3 worm cellular contexts compared by ENCODE assay signal in genomic region chrV:20005724-20006132, ce11.
TF ChIP-seq lines count a peak whose summit lies in the region.

No protein-coding gene starts in this region.

TF ChIP-seq in whole organism, L1 larva, 84 proteins besides CTCF, POLR2A, EP300 and RAD21 (continued from another document and continues in another):
- TF ChIP-seq efl-1 (optimal IDR thresholded peaks at IDR 0.05; lab: Kevin White, UChicago), result peak; percentile 68 to 82
- peak; percentile 44 to 93 for TF ChIP-seq efl-1 (GFP tag; optimal IDR thresholded peaks at IDR 0.05 in 1 of 2; lab: Kevin White, UChicago)
- TF ChIP-seq rnt-1 (tag; optimal IDR thresholded peaks at IDR 0.05; lab: Kevin White, UChicago), result peak; percentile 84
- peak; percentile 53 for TF ChIP-seq C16A3.4 (tag; optimal IDR thresholded peaks at IDR 0.05; lab: Kevin White, UChicago)
- peak; percentile 35 for TF ChIP-seq fkh-10 (GFP tag; optimal IDR thresholded peaks at IDR 0.05; lab: Kevin White, UChicago)
- no peak for TF ChIP-seq ceh-8 (GFP tag; optimal IDR thresholded peaks at IDR 0.05; lab: Kevin White, UChicago)
- peak in 1 of 2 experiments; percentile 57 for TF ChIP-seq ztf-11 (tag; optimal IDR thresholded peaks at IDR 0.05; lab: Kevin White, UChicago)
- peak; percentile 76 for TF ChIP-seq xbp-1 (tag; optimal IDR thresholded peaks at IDR 0.05; lab: Kevin White, UChicago)
- peak; percentile 68 for TF ChIP-seq lin-35 (GFP tag; optimal IDR thresholded peaks at IDR 0.05; lab: Kevin White, UChicago)
- TF ChIP-seq mep-1 (tag; optimal IDR thresholded peaks at IDR 0.05; lab: Kevin White, UChicago), result peak; percentile 72
- TF ChIP-seq F16B12.6 (tag; optimal IDR thresholded peaks at IDR 0.05; lab: Kevin White, UChicago), result peak; percentile 8
- no peak for TF ChIP-seq nhr-84 (tag; optimal IDR thresholded peaks at IDR 0.05; lab: Kevin White, UChicago)
- TF ChIP-seq ceh-82 (tag; optimal IDR thresholded peaks at IDR 0.05; lab: Kevin White, UChicago), result peak; percentile 64 to 72 (median 65)
- TF ChIP-seq skn-1 (tag; optimal IDR thresholded peaks at IDR 0.05; lab: Kevin White, UChicago), result peak; percentile 68
- TF ChIP-seq swsn-7 (tag; optimal IDR thresholded peaks at IDR 0.05; lab: Kevin White, UChicago), result peak; percentile 86
- TF ChIP-seq mab-9 (GFP tag; IDR thresholded peaks at IDR 0.05; lab: Robert Waterston, UW), result peak; percentile 72
- peak; percentile 17 for TF ChIP-seq zip-4 (GFP tag; optimal IDR thresholded peaks at IDR 0.05; lab: Kevin White, UChicago)
- TF ChIP-seq zag-1 (tag; optimal IDR thresholded peaks at IDR 0.05; lab: Kevin White, UChicago), result no peak
- peak; percentile 13 for TF ChIP-seq lin-39 (tag; optimal IDR thresholded peaks at IDR 0.05; lab: Kevin White, UChicago)
- TF ChIP-seq sup-37 (GFP tag; optimal IDR thresholded peaks at IDR 0.05; lab: Kevin White, UChicago), result no peak
- TF ChIP-seq snpc-4 (tag; optimal IDR thresholded peaks at IDR 0.05; lab: Kevin White, UChicago), result peak; percentile 35
- no peak for TF ChIP-seq aly-2 (tag; optimal IDR thresholded peaks at IDR 0.05; lab: Kevin White, UChicago)
- TF ChIP-seq nhr-47 (tag; optimal IDR thresholded peaks at IDR 0.05; lab: Kevin White, UChicago), result peak; percentile 87
- TF ChIP-seq vab-15 (tag; optimal IDR thresholded peaks at IDR 0.05; lab: Kevin White, UChicago), result no peak
- peak; percentile 77 for TF ChIP-seq dsc-1 (tag; optimal IDR thresholded peaks at IDR 0.05; lab: Kevin White, UChicago)
- peak; percentile 56 for TF ChIP-seq pax-3 (tag; optimal IDR thresholded peaks at IDR 0.05; lab: Kevin White, UChicago)
- TF ChIP-seq fos-1 (tag; optimal IDR thresholded peaks at IDR 0.05; lab: Kevin White, UChicago), result peak; percentile 20
- peak; percentile 78 for TF ChIP-seq ztf-4 (tag; optimal IDR thresholded peaks at IDR 0.05; lab: Kevin White, UChicago)
- TF ChIP-seq pqm-1 (tag; optimal IDR thresholded peaks at IDR 0.05; lab: Kevin White, UChicago), result no peak
- TF ChIP-seq nhr-20 (tag; optimal IDR thresholded peaks at IDR 0.05; lab: Kevin White, UChicago), result peak; percentile 75
- no peak for TF ChIP-seq ceh-90 (tag; optimal IDR thresholded peaks at IDR 0.05; lab: Kevin White, UChicago)
- peak; percentile 91 for TF ChIP-seq egl-13 (tag; optimal IDR thresholded peaks at IDR 0.05; lab: Kevin White, UChicago)
- TF ChIP-seq nhr-12 (tag; optimal IDR thresholded peaks at IDR 0.05; lab: Kevin White, UChicago), result peak; percentile 1
- TF ChIP-seq nhr-77 (tag; optimal IDR thresholded peaks at IDR 0.05; lab: Kevin White, UChicago), result peak; percentile 35
- TF ChIP-seq lir-3 (tag; optimal IDR thresholded peaks at IDR 0.05; lab: Kevin White, UChicago; ENCODE audit: poor library complexity), result no peak
- no peak for TF ChIP-seq hpl-2 (GFP tag; optimal IDR thresholded peaks at IDR 0.05; lab: Kevin White, UChicago)
- peak; percentile 79 for TF ChIP-seq isw-1 (GFP tag; IDR thresholded peaks at IDR 0.05; lab: Robert Waterston, UW)
- no peak for TF ChIP-seq pag-3 (tag; optimal IDR thresholded peaks at IDR 0.05; lab: Kevin White, UChicago; ENCODE audit: borderline replicate concordance, insufficient read depth)
- TF ChIP-seq ces-1 (GFP tag; optimal IDR thresholded peaks at IDR 0.05; lab: Kevin White, UChicago), result no peak
- TF ChIP-seq lin-13 (GFP tag; optimal IDR thresholded peaks at IDR 0.05; lab: Kevin White, UChicago), result peak; percentile 79
- peak; percentile 65 for TF ChIP-seq mef-2 (tag; optimal IDR thresholded peaks at IDR 0.05; lab: Kevin White, UChicago)
- TF ChIP-seq sox-4 (tag; optimal IDR thresholded peaks at IDR 0.05; lab: Kevin White, UChicago), result peak; percentile 16
- TF ChIP-seq dpl-1 (GFP tag; optimal IDR thresholded peaks at IDR 0.05; lab: Kevin White, UChicago), result peak in 2 of 3 experiments; percentile 48 to 49
- no peak for TF ChIP-seq ceh-63 (GFP tag; optimal IDR thresholded peaks at IDR 0.05; lab: Kevin White, UChicago)

TF ChIP-seq in whole organism, L3 larva, 47 proteins besides CTCF, POLR2A, EP300 and RAD21 (continued from another document):
- no peak for TF ChIP-seq daf-12 (tag; optimal IDR thresholded peaks at IDR 0.05; lab: Kevin White, UChicago)
- peak; percentile 50 for TF ChIP-seq elt-2 (tag; optimal IDR thresholded peaks at IDR 0.05; lab: Kevin White, UChicago)
- TF ChIP-seq jun-1 (tag; optimal IDR thresholded peaks at IDR 0.05; lab: Kevin White, UChicago), result peak; percentile 41
- no peak for TF ChIP-seq ceh-9 (tag; optimal IDR thresholded peaks at IDR 0.05; lab: Kevin White, UChicago)
- no peak for TF ChIP-seq fkh-2 (tag; optimal IDR thresholded peaks at IDR 0.05; lab: Kevin White, UChicago)
- TF ChIP-seq ama-1 (optimal IDR thresholded peaks at IDR 0.05; lab: Kevin White, UChicago), result peak; percentile 26
- TF ChIP-seq snpc-4 (tag; optimal IDR thresholded peaks at IDR 0.05; lab: Kevin White, UChicago), result peak; percentile 32
- no peak for TF ChIP-seq zag-1 (tag; optimal IDR thresholded peaks at IDR 0.05; lab: Kevin White, UChicago)
- peak; percentile 7 for TF ChIP-seq pqm-1 (tag; optimal IDR thresholded peaks at IDR 0.05; lab: Kevin White, UChicago)
- no peak for TF ChIP-seq nhr-76 (tag; optimal IDR thresholded peaks at IDR 0.05; lab: Kevin White, UChicago)
- peak; percentile 42 for TF ChIP-seq nhr-23 (tag; optimal IDR thresholded peaks at IDR 0.05; lab: Kevin White, UChicago)
- TF ChIP-seq lsy-12 (tag; optimal IDR thresholded peaks at IDR 0.05; lab: Kevin White, UChicago), result no peak
- TF ChIP-seq nhr-43 (tag; optimal IDR thresholded peaks at IDR 0.05; lab: Kevin White, UChicago; ENCODE audit: poor library complexity, severe bottlenecking), result no peak
- TF ChIP-seq ceh-82 (tag; optimal IDR thresholded peaks at IDR 0.05; lab: Kevin White, UChicago), result peak; percentile 17
- TF ChIP-seq tbx-2 (tag; optimal IDR thresholded peaks at IDR 0.05; lab: Kevin White, UChicago), result peak; percentile 13
- TF ChIP-seq unc-39 (tag; optimal IDR thresholded peaks at IDR 0.05; lab: Kevin White, UChicago), result no peak
- no peak for TF ChIP-seq ztf-4 (tag; optimal IDR thresholded peaks at IDR 0.05; lab: Kevin White, UChicago)
- TF ChIP-seq nhr-25 (tag; optimal IDR thresholded peaks at IDR 0.05; lab: Kevin White, UChicago), result peak; percentile 34
- TF ChIP-seq ceh-16 (tag; optimal IDR thresholded peaks at IDR 0.05; lab: Kevin White, UChicago), result no peak
- no peak for TF ChIP-seq nhr-28 (tag; optimal IDR thresholded peaks at IDR 0.05; lab: Kevin White, UChicago)
- TF ChIP-seq egl-5 (tag; optimal IDR thresholded peaks at IDR 0.05; lab: Kevin White, UChicago), result peak; percentile 36
- TF ChIP-seq lin-15B (tag; optimal IDR thresholded peaks at IDR 0.05; lab: Kevin White, UChicago), result peak; percentile 7
- no peak for TF ChIP-seq elt-1 (tag; optimal IDR thresholded peaks at IDR 0.05; lab: Kevin White, UChicago)
- no peak for TF ChIP-seq nhr-12 (tag; optimal IDR thresholded peaks at IDR 0.05; lab: Kevin White, UChicago)
- TF ChIP-seq lin-39 (tag; optimal IDR thresholded peaks at IDR 0.05; lab: Kevin White, UChicago), result peak; percentile 87
- TF ChIP-seq egl-27 (tag; optimal IDR thresholded peaks at IDR 0.05; lab: Kevin White, UChicago), result no peak

TF ChIP-seq in whole organism, young adult, 124 proteins besides CTCF, POLR2A, EP300 and RAD21 (continued from another document):
- TF ChIP-seq snpc-4 (GFP tag; optimal IDR thresholded peaks at IDR 0.05; lab: Kevin White, UChicago) (peak; percentile 48), snpc-4 (tag; optimal IDR thresholded peaks at IDR 0.05; lab: Kevin White, UChicago) (peak in 3 of 4 experiments; percentile 16 to 55 (median 17)), ets-4 (GFP tag; optimal IDR thresholded peaks at IDR 0.05; lab: Kevin White, UChicago) (no peak), hsf-1 (GFP tag; IDR thresholded peaks at IDR 0.05; lab: Robert Waterston, UW) (no peak), madf-8 (GFP tag; conservative IDR thresholded peaks at IDR 0.05; lab: Robert Waterston, UW) (no peak), F57C9.4 (tag; optimal IDR thresholded peaks at IDR 0.05; lab: Kevin White, UChicago) (no peak), xnd-1 (tag; optimal IDR thresholded peaks at IDR 0.05; lab: Kevin White, UChicago) (no peak), aptf-3 (GFP tag; IDR thresholded peaks at IDR 0.05; lab: Robert Waterston, UW) (no peak), rcor-1 (GFP tag; IDR thresholded peaks at IDR 0.05; lab: Robert Waterston, UW) (peak; percentile 35; the same call in 1 of the 2 replicates), zfh-2 (GFP tag; conservative IDR thresholded peaks at IDR 0.05; lab: Robert Waterston, UW) (peak; percentile 93), lir-1 (GFP tag; conservative IDR thresholded peaks at IDR 0.05; lab: Robert Waterston, UW) (0 out of 2 replicates have a peak, but pooled peaks have one; percentile 7), B0019.2 (GFP tag; conservative IDR thresholded peaks at IDR 0.05; lab: Robert Waterston, UW) (no peak), fkh-3 (tag; optimal IDR thresholded peaks at IDR 0.05; lab: Kevin White, UChicago) (no peak), bed-2 (GFP tag; IDR thresholded peaks at IDR 0.05; lab: Robert Waterston, UW) (no peak), cebp-2 (GFP tag; IDR thresholded peaks at IDR 0.05; lab: Robert Waterston, UW) (0 out of 2 replicates have a peak, but pooled peaks have one; percentile 30), B0336.3 (GFP tag; IDR thresholded peaks at IDR 0.05; lab: Robert Waterston, UW) (peak; percentile 51; the same call in 1 of the 2 replicates), rec-8 (tag; optimal IDR thresholded peaks at IDR 0.05; lab: Kevin White, UChicago) (no peak), atf-7 (tag; optimal IDR thresholded peaks at IDR 0.05; lab: Kevin White, UChicago) (peak; percentile 40), ZK185.1 (tag; optimal IDR thresholded peaks at IDR 0.05; lab: Kevin White, UChicago; ENCODE audit: poor library complexity, severe bottlenecking) (no peak), F57A8.1 (GFP tag; optimal IDR thresholded peaks at IDR 0.05; lab: Kevin White, UChicago) (no peak), mcd-1 (GFP tag; IDR thresholded peaks at IDR 0.05; lab: Robert Waterston, UW) (peak; percentile 49), ceh-79 (tag; optimal IDR thresholded peaks at IDR 0.05; lab: Kevin White, UChicago) (no peak), egrh-3 (GFP tag; IDR thresholded peaks at IDR 0.05; lab: Robert Waterston, UW) (no peak), hmg-1.2 (GFP tag; IDR thresholded peaks at IDR 0.05; lab: Robert Waterston, UW) (peak; percentile 97), K11D2.4 (GFP tag; IDR thresholded peaks at IDR 0.05; lab: Robert Waterston, UW) (0 out of 2 replicates have a peak, but pooled peaks have one; percentile 37), madf-6 (GFP tag; IDR thresholded peaks at IDR 0.05; lab: Robert Waterston, UW) (no peak), Y67H2A.10 (GFP tag; conservative IDR thresholded peaks at IDR 0.05; lab: Robert Waterston, UW) (no peak), madf-3 (GFP tag; IDR thresholded peaks at IDR 0.05; lab: Robert Waterston, UW) (no peak), unc-130 (GFP tag; optimal IDR thresholded peaks at IDR 0.05; lab: Kevin White, UChicago) (no peak), ztf-6 (GFP tag; IDR thresholded peaks at IDR 0.05; lab: Robert Waterston, UW) (no peak), gei-17 (GFP tag; optimal IDR thresholded peaks at IDR 0.05; lab: Kevin White, UChicago) (no peak), C06A6.2 (GFP tag; conservative IDR thresholded peaks at IDR 0.05; lab: Robert Waterston, UW) (0 out of 2 replicates have a peak, but pooled peaks have one; percentile 52), ztf-28 (GFP tag; IDR thresholded peaks at IDR 0.05; lab: Robert Waterston, UW) (no peak), repo-1 (tag; optimal IDR thresholded peaks at IDR 0.05; lab: Kevin White, UChicago) (no peak), Y56A3A.18 (GFP tag; IDR thresholded peaks at IDR 0.05; lab: Robert Waterston, UW) (no peak), Y79H2A.3 (GFP tag; conservative IDR thresholded peaks at IDR 0.05; lab: Robert Waterston, UW) (no peak), lin-26 (GFP tag; IDR thresholded peaks at IDR 0.05; lab: Robert Waterston, UW) (no peak), unc-62 (GFP tag; optimal IDR thresholded peaks at IDR 0.05; lab: Kevin White, UChicago) (no peak), lin-54 (GFP tag; optimal IDR thresholded peaks at IDR 0.05; lab: Kevin White, UChicago) (no peak), pha-4 (tag; optimal IDR thresholded peaks at IDR 0.05; lab: Kevin White, UChicago) (no peak), ccch-3 (GFP tag; optimal IDR thresholded peaks at IDR 0.05; lab: Kevin White, UChicago) (no peak), ekl-4 (GFP tag; IDR thresholded peaks at IDR 0.05; lab: Robert Waterston, UW) (no peak)
